Fruit fly (Drosophila melanogaster) whole organism, wandering third instar larva: ENCODE measurements around the gene unc-13.

Experiments
- CrebA ChIP-seq: fragments of 200-800 bp; sonication (Bioruptor generic); optimal IDR thresholded peaks from 2 replicates; lab custom pipeline; 2016; ENCODE audit warnings: missing biosample characterization, mild to moderate bottlenecking, missing genetic modification characterization, borderline replicate concordance
- Dfd ChIP-seq: fragments of >200 bp; optimal IDR thresholded peaks from 2 replicates; lab custom pipeline; 2017; ENCODE audit warnings: missing biosample characterization, missing genetic modification characterization
- Hnf4 ChIP-seq: fragments of 200-800 bp; sonication (Bioruptor generic); optimal IDR thresholded peaks from 2 replicates; lab custom pipeline; 2016; ENCODE audit warnings: missing biosample characterization, mild to moderate bottlenecking, missing genetic modification characterization
- Jra ChIP-seq: sonication (Bioruptor generic); optimal IDR thresholded peaks from 2 replicates; lab custom pipeline; 2016; ENCODE audit warnings: missing biosample characterization, missing genetic modification characterization
- Mio ChIP-seq: sonication (Bioruptor generic); optimal IDR thresholded peaks from 2 replicates; lab custom pipeline; 2016; ENCODE audit warnings: missing biosample characterization, missing genetic modification characterization
- Sp1 ChIP-seq: fragments of 200-800 bp; sonication (Bioruptor generic); optimal IDR thresholded peaks from 3 replicates; lab custom pipeline; 2019; ENCODE audit warnings: missing biosample characterization, mild to moderate bottlenecking, missing genetic modification characterization, moderate library complexity
- br ChIP-seq: fragments of 200-800 bp; sonication (Bioruptor generic); optimal IDR thresholded peaks from 2 replicates; lab custom pipeline; 2016; ENCODE audit warnings: missing biosample characterization, missing genetic modification characterization
- brk ChIP-seq: fragments of 200-800 bp; sonication (Bioruptor generic); optimal IDR thresholded peaks from 2 replicates; lab custom pipeline; 2016; ENCODE audit warnings: missing biosample characterization, mild to moderate bottlenecking, missing genetic modification characterization
- dsf ChIP-seq: sonication (Bioruptor generic); optimal IDR thresholded peaks from 2 replicates; lab custom pipeline; 2016; ENCODE audit warnings: missing biosample characterization, missing genetic modification characterization, borderline replicate concordance
- ey ChIP-seq: fragments of 200-800 bp; sonication (Bioruptor generic); optimal IDR thresholded peaks from 2 replicates; lab custom pipeline; 2016; ENCODE audit warnings: missing biosample characterization, missing genetic modification characterization
- fru ChIP-seq: fragments of 200-800 bp; sonication (Bioruptor generic); optimal IDR thresholded peaks from 3 replicates; lab custom pipeline; 2016; ENCODE audit warnings: missing biosample characterization, mild to moderate bottlenecking, missing genetic modification characterization
- h ChIP-seq: fragments of 200-800 bp; sonication (Bioruptor generic); optimal IDR thresholded peaks from 3 replicates; lab custom pipeline; 2016; ENCODE audit warnings: missing biosample characterization, mild to moderate bottlenecking, missing genetic modification characterization
- pan ChIP-seq: fragments of >200 bp; optimal IDR thresholded peaks from 2 replicates; lab custom pipeline; 2017
- psq ChIP-seq: fragments of 200-800 bp; sonication (Bioruptor generic); optimal IDR thresholded peaks from 3 replicates; lab custom pipeline; 2017; ENCODE audit warnings: missing biosample characterization, mild to moderate bottlenecking, missing genetic modification characterization, moderate library complexity
- rgr ChIP-seq: fragments of 200-800 bp; sonication (Bioruptor generic); optimal IDR thresholded peaks from 3 replicates; lab custom pipeline; 2016; ENCODE audit warnings: missing biosample characterization, mild to moderate bottlenecking, missing genetic modification characterization
- sv ChIP-seq: fragments of 200-800 bp; sonication (Bioruptor generic); optimal IDR thresholded peaks from 3 replicates; lab custom pipeline; 2016; ENCODE audit warnings: missing biosample characterization, missing genetic modification characterization
- tai ChIP-seq: sonication (Bioruptor generic); optimal IDR thresholded peaks from 2 replicates; lab custom pipeline; 2016; ENCODE audit warnings: missing biosample characterization, missing genetic modification characterization
- usp ChIP-seq: fragments of >200 bp; optimal IDR thresholded peaks from 2 replicates; lab custom pipeline; 2017; ENCODE audit warnings: missing biosample characterization, missing genetic modification characterization

The unc-13 gene

DNA sequence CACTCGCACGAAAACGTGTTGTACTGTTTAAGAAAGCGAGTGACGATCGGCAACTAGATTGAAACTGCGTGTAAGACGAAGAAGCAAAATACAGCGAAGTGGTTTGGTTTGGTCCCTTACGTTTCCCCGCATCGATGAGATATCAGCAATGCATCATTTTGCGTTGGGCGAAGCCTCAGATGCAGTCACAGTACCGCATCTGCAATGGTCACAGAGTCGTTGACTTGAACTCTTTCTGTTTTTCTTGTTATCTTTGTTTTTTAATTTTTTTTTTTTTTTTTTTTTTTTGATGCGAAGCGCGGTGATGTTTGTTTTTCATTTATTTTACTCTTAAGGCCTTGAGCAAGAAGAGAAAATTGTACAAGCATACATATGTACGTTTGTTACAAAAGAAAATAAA, 82.3 kb downstream of the unc-13 start:
- TF ChIP-seq sv (GFP tag; lab: Kevin White, UChicago) (no peak), ey (GFP tag; lab: Kevin White, UChicago) (no peak), usp (no peak), Dfd (no peak), h (GFP tag; lab: Kevin White, UChicago) (no peak), fru (GFP tag; lab: Kevin White, UChicago) (no peak), rgr (no peak), pan (lab: Kevin White, UChicago) (no peak), Mio (GFP tag; lab: Kevin White, UChicago) (no peak), Sp1 (no peak), Jra (no peak), dsf (GFP tag; lab: Kevin White, UChicago) (no peak), psq (GFP tag; lab: Kevin White, UChicago) (no peak), Hnf4 (GFP tag; lab: Kevin White, UChicago) (no peak)

- TF ChIP-seq tai (GFP tag; lab: Kevin White, UChicago) = no peak
- TF ChIP-seq Mio (GFP tag; lab: Kevin White, UChicago) = no peak
- no peak for TF ChIP-seq CrebA (GFP tag; lab: Kevin White, UChicago)
- TF ChIP-seq h (GFP tag; lab: Kevin White, UChicago) = no peak
- no peak for TF ChIP-seq br (GFP tag; lab: Kevin White, UChicago)
- TF ChIP-seq sv (GFP tag; lab: Kevin White, UChicago) = no peak
- TF ChIP-seq brk (GFP tag; lab: Kevin White, UChicago) = no peak
- TF ChIP-seq fru (GFP tag; lab: Kevin White, UChicago) = no peak
Measured at dm6 chr4:824043-824442, 88.1 kb downstream of the unc-13 start.
